Worm (Caenorhabditis elegans): ENCODE data around the gene F48E3.2.

ce11 chrX:7452606-7453005 lies 40.3 kb downstream of the F48E3.2 start:
- TF ChIP-seq hmbx-1 (tag; optimal IDR thresholded peaks at IDR 0.05) (no peak), B0310.2 (tag; optimal IDR thresholded peaks at IDR 0.05) (no peak), aly-1 (tag; optimal IDR thresholded peaks at IDR 0.05) (no peak)
